Worm (Caenorhabditis elegans) whole organism, mixed stage, embryonic: ENCODE measurements around the gene ceh-86.

Experiments
- drap-1 ChIP-seq: fragments of 200-800 bp; sonication (Bioruptor generic); optimal IDR thresholded peaks from 3 replicates; lab custom pipeline; 2018; ENCODE audit warnings: mild to moderate bottlenecking, missing genetic modification characterization, missing compliant biosample characterization
- hlh-1 ChIP-seq: fragments of 150-350 bp; optimal IDR thresholded peaks from 2 replicates; lab custom pipeline; 2014; ENCODE audit warnings: missing biosample characterization, missing genetic modification reagents, missing genetic modification characterization
- nhr-28 ChIP-seq: fragments of 150-350 bp; optimal IDR thresholded peaks from 2 replicates; lab custom pipeline; 2014; ENCODE audit warnings: missing biosample characterization, missing genetic modification characterization
- snpc-4 ChIP-seq: fragments of 150-350 bp; optimal IDR thresholded peaks from 2 replicates; lab custom pipeline; 2014; ENCODE audit warnings: missing biosample characterization, missing genetic modification characterization
- sptf-1 ChIP-seq: sonication (generic microtip); optimal IDR thresholded peaks from 2 replicates; lab custom pipeline; 2017; ENCODE audit warnings: mild to moderate bottlenecking, missing genetic modification characterization, moderate library complexity, missing compliant biosample characterization
- unc-39 ChIP-seq: fragments of 150-350 bp; optimal IDR thresholded peaks from 2 replicates; lab custom pipeline; 2014; ENCODE audit warnings: missing biosample characterization, missing genetic modification characterization
- unc-62 ChIP-seq: fragments of 150-350 bp; optimal IDR thresholded peaks from 2 replicates; lab custom pipeline; 2014; ENCODE audit warnings: missing biosample characterization, missing genetic modification reagents, missing genetic modification characterization
- zip-8 ChIP-seq: fragments of 150-350 bp; optimal IDR thresholded peaks from 2 replicates; lab custom pipeline; 2014; ENCODE audit warnings: missing biosample characterization, missing genetic modification characterization

DNA sequence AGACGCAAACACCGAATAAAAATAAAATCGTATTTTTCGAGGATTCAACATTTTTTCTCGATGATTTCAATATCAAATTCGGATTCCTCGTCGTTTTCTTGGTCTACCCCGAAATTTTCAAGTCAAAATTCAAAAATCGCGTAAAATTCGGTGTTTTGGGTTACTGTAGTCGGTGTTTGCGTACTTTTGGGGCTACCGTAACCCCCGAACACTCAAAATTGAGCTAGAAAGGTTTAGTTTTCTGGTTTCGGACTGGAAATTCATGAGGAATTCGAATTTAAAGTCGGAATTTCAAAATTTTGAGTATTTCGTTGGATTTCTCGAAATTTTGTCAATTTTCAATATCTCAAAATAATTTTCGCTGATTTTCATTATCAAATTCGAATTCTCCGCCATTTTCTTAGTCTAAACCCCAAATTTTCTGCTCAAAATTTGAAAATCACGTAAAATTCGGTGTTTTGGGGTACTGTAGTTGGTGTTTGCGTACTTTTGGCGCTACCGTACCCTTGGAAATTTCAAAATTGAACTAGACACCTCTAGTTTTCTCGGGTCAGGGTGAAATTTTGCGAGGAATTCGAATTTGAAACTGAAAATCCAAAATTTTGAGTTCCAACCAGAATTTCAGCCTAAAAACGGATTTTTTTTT lies 24.2 kb upstream of the ceh-86 start:
- TF ChIP-seq unc-62 (no peak), nhr-28 (tag; lab: Kevin White, UChicago) (no peak), snpc-4 (tag; lab: Kevin White, UChicago) (no peak), hlh-1 (tag; lab: Kevin White, UChicago) (no peak), sptf-1 (tag; lab: Kevin White, UChicago) (no peak), zip-8 (tag; lab: Kevin White, UChicago) (no peak), unc-39 (tag; lab: Kevin White, UChicago) (no peak), drap-1 (GFP tag; lab: Kevin White, UChicago) (no peak)
